Worm (Caenorhabditis elegans): ENCODE results near the gene F36G3.3.

DNA sequence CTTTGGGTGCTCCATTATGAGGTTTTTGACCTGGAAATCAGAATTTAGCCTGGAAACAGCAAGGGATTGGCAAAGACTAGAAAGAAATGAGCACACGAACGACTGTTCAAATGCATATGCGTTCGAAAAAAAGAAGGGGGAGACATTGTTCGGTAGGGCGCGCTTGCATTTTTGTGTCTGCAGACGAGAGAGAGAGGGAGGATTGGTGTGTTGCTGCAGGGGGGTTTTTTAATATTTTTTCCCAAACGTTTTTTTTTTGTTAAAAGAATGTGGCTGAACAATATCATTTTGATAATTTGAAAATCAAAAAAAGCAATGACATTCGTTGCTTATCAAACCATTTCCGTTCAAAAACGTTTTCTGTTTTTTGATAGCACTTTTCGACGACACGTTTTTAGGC, 24.3 kb upstream of the F36G3.3 start, which contains the start of gene T09B9.4:
- TF ChIP-seq R02D3.7 (tag; optimal IDR thresholded peaks at IDR 0.05): no peak
- no peak for TF ChIP-seq T20F7.1 (GFP tag; optimal IDR thresholded peaks at IDR 0.05)
- no peak for TF ChIP-seq pha-4 (GFP tag; IDR thresholded peaks at IDR 0.05)
- peak; percentile 32 for TF ChIP-seq pha-4 (tag; optimal IDR thresholded peaks at IDR 0.05)
- no peak for TF ChIP-seq mdl-1 (tag; optimal IDR thresholded peaks at IDR 0.05)
- TF ChIP-seq nhr-28 (tag; optimal IDR thresholded peaks at IDR 0.05): peak; percentile 8
- no peak for TF ChIP-seq lin-39 (tag; optimal IDR thresholded peaks at IDR 0.05)
- no peak for TF ChIP-seq set-16 (GFP tag; IDR thresholded peaks at IDR 0.05)
- TF ChIP-seq dpl-1 (GFP tag; optimal IDR thresholded peaks at IDR 0.05): no peak
- no peak for TF ChIP-seq unc-62 (GFP tag; optimal IDR thresholded peaks at IDR 0.05 in 1 of 2)
- no peak for TF ChIP-seq unc-62 (tag; optimal IDR thresholded peaks at IDR 0.05)
- 0 out of 2 replicates have a peak, but pooled peaks have one; percentile 36 for TF ChIP-seq hmg-1.1 (GFP tag; IDR thresholded peaks at IDR 0.05)
- no peak for TF ChIP-seq nhr-77 (tag; optimal IDR thresholded peaks at IDR 0.05)
